Fruit fly (Drosophila melanogaster): ENCODE results near the gene Drsl6.

Drsl6 gene

dm6 chr3L:3373994-3374623 lies 37.9 kb upstream of the Drsl6 start, which contains the start of the genes Ythdc1 and CG12010 (continued):
- TF ChIP-seq Hr78 (GFP tag; optimal IDR thresholded peaks at IDR 0.05) (no peak), knrl (GFP tag; IDR thresholded peaks at IDR 0.05; ENCODE audit: partially characterized antibody) (peak; percentile 82), CG1529 (GFP tag; optimal IDR thresholded peaks at IDR 0.05) (no peak), jing (GFP tag; optimal IDR thresholded peaks at IDR 0.05) (no peak), CG18011 (GFP tag; optimal IDR thresholded peaks at IDR 0.05) (no peak), Fer2 (tag; optimal IDR thresholded peaks at IDR 0.05) (no peak), oc (tag; optimal IDR thresholded peaks at IDR 0.05) (no peak), row (GFP tag; IDR thresholded peaks at IDR 0.05) (peak; percentile 57), MBD-R2 (GFP tag; IDR thresholded peaks at IDR 0.05) (peak; percentile 91), CG10267 (tag; optimal IDR thresholded peaks at IDR 0.05) (peak; percentile 44), Dad (GFP tag; optimal IDR thresholded peaks at IDR 0.05) (no peak), tna (GFP tag; IDR thresholded peaks at IDR 0.05; ENCODE audit: partially characterized antibody) (peak; percentile 90), klu (GFP tag; IDR thresholded peaks at IDR 0.05) (peak; percentile 6; the same call in 1 of the 2 replicates), CG14710 (tag; optimal IDR thresholded peaks at IDR 0.05) (peak; percentile 63), CG9797 (GFP tag; optimal IDR thresholded peaks at IDR 0.05) (peak; percentile 41), abd-A (tag; optimal IDR thresholded peaks at IDR 0.05) (no peak), gro (GFP tag; optimal IDR thresholded peaks at IDR 0.05) (peak; percentile 34), Tbp (GFP tag; optimal IDR thresholded peaks at IDR 0.05) (peak; percentile 13), CG15479 (GFP tag; optimal IDR thresholded peaks at IDR 0.05) (peak; percentile 78), Gug (GFP tag; IDR thresholded peaks at IDR 0.05) (no peak), Pdp1 (GFP tag; optimal IDR thresholded peaks at IDR 0.05) (peak in 1 of 2 experiments; percentile 51), CG1603 (tag; optimal IDR thresholded peaks at IDR 0.05) (no peak), CG31224 (GFP tag; IDR thresholded peaks at IDR 0.05) (no peak), Fer3 (tag; optimal IDR thresholded peaks at IDR 0.05) (no peak), Dll (GFP tag; IDR thresholded peaks at IDR 0.05; ENCODE audit: partially characterized antibody) (peak; percentile 89), CG16863 (GFP tag; optimal IDR thresholded peaks at IDR 0.05) (no peak), dysf (GFP tag; IDR thresholded peaks at IDR 0.05) (peak; percentile 8; the same call in 1 of the 3 replicates), kah (GFP tag; optimal IDR thresholded peaks at IDR 0.05) (peak; percentile 31), pum (GFP tag; optimal IDR thresholded peaks at IDR 0.05) (no peak), CG17802 (tag; optimal IDR thresholded peaks at IDR 0.05) (peak; percentile 88), BEAF-32 (GFP tag; optimal IDR thresholded peaks at IDR 0.05) (peak; percentile 94), Dref (GFP tag; IDR thresholded peaks at IDR 0.05) (peak; percentile 96), Lhr (GFP tag; optimal IDR thresholded peaks at IDR 0.05) (no peak), CG13296 (GFP tag; optimal IDR thresholded peaks at IDR 0.05) (no peak), ftz-f1 (GFP tag; optimal IDR thresholded peaks at IDR 0.05) (peak; percentile 23), nerfin-2 (GFP tag; IDR thresholded peaks at IDR 0.05; ENCODE audit: partially characterized antibody) (peak; percentile 96), hb (GFP tag; IDR thresholded peaks at IDR 0.05; ENCODE audit: partially characterized antibody) (peak; percentile 92), nmo (GFP tag; optimal IDR thresholded peaks at IDR 0.05) (peak; percentile 60), Med (GFP tag) (peak; percentile 80), Abd-B (GFP tag; optimal IDR thresholded peaks at IDR 0.05) (no peak), maf-S (GFP tag; optimal IDR thresholded peaks at IDR 0.05) (no peak), Jarid2 (GFP tag; optimal IDR thresholded peaks at IDR 0.05) (no peak), NC2α (GFP tag; optimal IDR thresholded peaks at IDR 0.05) (no peak), lab (GFP tag; optimal IDR thresholded peaks at IDR 0.05) (no peak), CG1832 (GFP tag; optimal IDR thresholded peaks at IDR 0.05) (peak; percentile 83), stwl (tag; optimal IDR thresholded peaks at IDR 0.05) (peak; percentile 77)

Measured in whole organism, embryonic.